Fruit fly (Drosophila melanogaster) whole organism, embryonic: ENCODE results near the gene Src64B.
A peak's percentile ranks its signal among the peaks of the same experiment; 100 is the strongest.

Experiments
- CG10147 ChIP-seq: fragments of 200-800 bp; sonication (Bioruptor generic); optimal IDR thresholded peaks from 2 replicates; lab custom pipeline; 2019; ENCODE audit warnings: missing biosample characterization, mild to moderate bottlenecking, missing genetic modification characterization, moderate library complexity
- CG10321 ChIP-seq: fragments of 200-800 bp; sonication (Bioruptor generic); IDR thresholded peaks from 2 replicates; pipeline ENCODE4 v1.3.6; 2022; ENCODE audit warnings: missing biosample characterization, missing genetic modification characterization
- CG10654 ChIP-seq: fragments of 200-800 bp; sonication (Bioruptor generic); optimal IDR thresholded peaks from 2 replicates; lab custom pipeline; 2016; ENCODE audit warnings: missing biosample characterization, missing genetic modification characterization
- CG12299 ChIP-seq: fragments of 200-800 bp; sonication (Bioruptor generic); optimal IDR thresholded peaks from 2 replicates; lab custom pipeline; 2018; ENCODE audit warnings: missing biosample characterization, mild to moderate bottlenecking, missing genetic modification characterization
- CG1233 ChIP-seq: fragments of 200-800 bp; sonication (Bioruptor generic); optimal IDR thresholded peaks from 4 replicates; lab custom pipeline; 2018; ENCODE audit warnings: missing biosample characterization, mild to moderate bottlenecking, missing genetic modification characterization
- CG12659 ChIP-seq: fragments of 200-800 bp; sonication (Bioruptor generic); optimal IDR thresholded peaks from 3 replicates; lab custom pipeline; 2017; ENCODE audit warnings: mild to moderate bottlenecking, missing biosample characterization, missing genetic modification reagents, missing genetic modification characterization
- CG12942 ChIP-seq: fragments of 200-800 bp; sonication (Bioruptor generic); optimal IDR thresholded peaks from 3 replicates; lab custom pipeline; 2016; ENCODE audit warnings: missing biosample characterization, missing genetic modification characterization
- CG13775 ChIP-seq: fragments of 200-800 bp; sonication (Bioruptor generic); optimal IDR thresholded peaks from 3 replicates; lab custom pipeline; 2017; ENCODE audit warnings: missing biosample characterization, mild to moderate bottlenecking, missing genetic modification characterization
- CG14014 ChIP-seq: fragments of 200-800 bp; sonication (Bioruptor generic); IDR thresholded peaks from 2 replicates; pipeline ENCODE4 v1.3.6; 2022; ENCODE audit warnings: missing biosample characterization, missing genetic modification characterization
- CG15479 ChIP-seq: fragments of 200-800 bp; sonication (Bioruptor generic); optimal IDR thresholded peaks from 3 replicates; lab custom pipeline; 2019; ENCODE audit warnings: missing biosample characterization, mild to moderate bottlenecking, missing genetic modification characterization, moderate library complexity
- CG17361 ChIP-seq: fragments of 200-800 bp; sonication (Bioruptor generic); IDR thresholded peaks from 3 replicates; pipeline ENCODE4 v1.3.6; 2022; ENCODE audit warnings: missing biosample characterization, missing genetic modification characterization
- CG17612 ChIP-seq: fragments of 200-800 bp; sonication (Bioruptor generic); IDR thresholded peaks from 2 replicates; pipeline ENCODE4 v1.3.6; 2022; ENCODE audit warnings: missing biosample characterization, missing genetic modification characterization
- CG18476 ChIP-seq: fragments of 200-800 bp; sonication (Bioruptor generic); optimal IDR thresholded peaks from 2 replicates; lab custom pipeline; 2016; ENCODE audit warnings: missing biosample characterization, mild to moderate bottlenecking, missing genetic modification characterization
- CG18619 ChIP-seq: fragments of 200-800 bp; sonication (Bioruptor generic); optimal IDR thresholded peaks from 3 replicates; lab custom pipeline; 2017; ENCODE audit warnings: missing biosample characterization, mild to moderate bottlenecking, missing genetic modification characterization
- CG31365 ChIP-seq: fragments of 200-800 bp; sonication (Bioruptor generic); optimal IDR thresholded peaks from 2 replicates; lab custom pipeline; 2018; ENCODE audit warnings: missing biosample characterization, mild to moderate bottlenecking, missing genetic modification characterization
- CG3407 ChIP-seq: fragments of 200-800 bp; sonication (Bioruptor generic); optimal IDR thresholded peaks from 2 replicates; lab custom pipeline; 2018; ENCODE audit warnings: missing biosample characterization, mild to moderate bottlenecking, missing genetic modification characterization
- CG3995 ChIP-seq: fragments of 200-800 bp; sonication (Bioruptor generic); optimal IDR thresholded peaks from 3 replicates; lab custom pipeline; 2016; ENCODE audit warnings: missing biosample characterization, missing genetic modification characterization
- CG43689 ChIP-seq: fragments of 200-800 bp; sonication (Bioruptor generic); IDR thresholded peaks from 2 replicates; pipeline ENCODE4 v1.3.6; 2022; ENCODE audit warnings: missing biosample characterization, missing genetic modification characterization
- CG8359 ChIP-seq: fragments of 200-800 bp; sonication (Bioruptor generic); optimal IDR thresholded peaks from 2 replicates; lab custom pipeline; 2017; ENCODE audit warnings: missing biosample characterization, mild to moderate bottlenecking, missing genetic modification characterization, borderline replicate concordance
- CG8765 ChIP-seq: fragments of 200-800 bp; sonication (Bioruptor generic); IDR thresholded peaks from 2 replicates; pipeline ENCODE4 v1.3.6; 2022; ENCODE audit warnings: missing biosample characterization, missing genetic modification characterization
- CG8924 ChIP-seq: fragments of 200-800 bp; optimal IDR thresholded peaks from 3 replicates; lab custom pipeline; 2019; ENCODE audit warnings: missing biosample characterization, mild to moderate bottlenecking, missing genetic modification characterization, moderate library complexity
- CG9932 ChIP-seq: fragments of 200-800 bp; sonication (Bioruptor generic); IDR thresholded peaks from 2 replicates; pipeline ENCODE4 v1.3.6; 2022; ENCODE audit warnings: missing biosample characterization, missing genetic modification characterization
- CHES-1-like ChIP-seq: fragments of 200-800 bp; sonication (Bioruptor generic); optimal IDR thresholded peaks from 2 replicates; lab custom pipeline; 2016; ENCODE audit warnings: missing biosample characterization, missing genetic modification characterization
- Camta ChIP-seq: fragments of 200-800 bp; sonication (Bioruptor generic); optimal IDR thresholded peaks from 2 replicates; lab custom pipeline; 2016; ENCODE audit warnings: missing biosample characterization, missing genetic modification characterization
- D19B ChIP-seq: fragments of 200-800 bp; sonication (Bioruptor generic); optimal IDR thresholded peaks from 2 replicates; lab custom pipeline; 2017; ENCODE audit warnings: missing biosample characterization, mild to moderate bottlenecking, missing genetic modification characterization
- Dbx ChIP-seq: fragments of 200-800 bp; sonication (Bioruptor generic); IDR thresholded peaks from 3 replicates; pipeline ENCODE4 v1.3.6; 2022; ENCODE audit warnings: missing biosample characterization, missing genetic modification characterization
- Dek ChIP-seq: fragments of 200-800 bp; sonication (Bioruptor generic); optimal IDR thresholded peaks from 3 replicates; lab custom pipeline; 2019; ENCODE audit warnings: missing biosample characterization, mild to moderate bottlenecking, missing genetic modification characterization, moderate library complexity
- GATAe ChIP-seq: fragments of 200-800 bp; sonication (Bioruptor generic); conservative IDR thresholded peaks from 2 replicates; pipeline ENCODE4 v1.3.6; 2022; ENCODE audit warnings: missing biosample characterization, missing genetic modification characterization
- Hand ChIP-seq: fragments of 200-800 bp; sonication (Bioruptor generic); optimal IDR thresholded peaks from 2 replicates; lab custom pipeline; 2017; ENCODE audit warnings: mild to moderate bottlenecking, missing biosample characterization, missing genetic modification reagents, missing genetic modification characterization
- MTF-1 ChIP-seq: fragments of 200-800 bp; sonication (Bioruptor generic); optimal IDR thresholded peaks from 2 replicates; lab custom pipeline; 2018; ENCODE audit warnings: missing biosample characterization, mild to moderate bottlenecking, missing genetic modification characterization, borderline replicate concordance
- Mes4 ChIP-seq: fragments of 200-800 bp; sonication (Bioruptor generic); optimal IDR thresholded peaks from 2 replicates; lab custom pipeline; 2016; ENCODE audit warnings: missing biosample characterization, missing genetic modification characterization
- Side ChIP-seq: fragments of 200-800 bp; sonication (Bioruptor generic); optimal IDR thresholded peaks from 2 replicates; lab custom pipeline; 2016; ENCODE audit warnings: missing biosample characterization, missing genetic modification characterization
- Sin3A ChIP-seq: fragments of >200 bp; optimal IDR thresholded peaks from 2 replicates; lab custom pipeline; 2018
- aop ChIP-seq: fragments of 200-800 bp; sonication (Bioruptor generic); IDR thresholded peaks from 2 replicates; pipeline ENCODE4 v1.3.6; 2022; ENCODE audit warnings: missing biosample characterization, missing genetic modification characterization
- ato ChIP-seq: fragments of 200-800 bp; sonication (Bioruptor generic); IDR thresholded peaks from 2 replicates; pipeline ENCODE4 v1.3.6; 2022; ENCODE audit warnings: missing biosample characterization, missing genetic modification characterization; ENCODE audit not compliant: partially characterized antibody
- bcd ChIP-seq: fragments of 200-800 bp; sonication (Bioruptor generic); optimal IDR thresholded peaks from 2 replicates; lab custom pipeline; 2017; ENCODE audit warnings: missing biosample characterization, mild to moderate bottlenecking, missing genetic modification characterization
- cg ChIP-seq: fragments of 200-800 bp; sonication (Bioruptor generic); optimal IDR thresholded peaks from 3 replicates; lab custom pipeline; 2019; ENCODE audit warnings: missing biosample characterization, mild to moderate bottlenecking, missing genetic modification characterization, moderate library complexity
- gsb-n ChIP-seq: fragments of 200-800 bp; sonication (Bioruptor generic); optimal IDR thresholded peaks from 3 replicates; lab custom pipeline; 2018; ENCODE audit warnings: missing biosample characterization, mild to moderate bottlenecking, missing genetic modification characterization
- h ChIP-seq: fragments of >200 bp; optimal IDR thresholded peaks from 2 replicates; lab custom pipeline; 2017
- insv ChIP-seq, 2 experiments: fragments of 200-800 bp; sonication (Bioruptor generic); optimal IDR thresholded peaks; 3 replicates each; lab custom pipeline; 2016 to 2018; ENCODE audit warnings: missing biosample characterization in 2 of 2, missing genetic modification characterization in 2 of 2
- oc ChIP-seq: fragments of 200-800 bp; sonication (Bioruptor generic); optimal IDR thresholded peaks from 2 replicates; lab custom pipeline; 2018; ENCODE audit warnings: missing biosample characterization, mild to moderate bottlenecking, missing genetic modification characterization, moderate library complexity
- org-1 ChIP-seq: fragments of 200-800 bp; sonication (Bioruptor generic); optimal IDR thresholded peaks from 2 replicates; lab custom pipeline; 2017; ENCODE audit warnings: missing biosample characterization, missing genetic modification characterization
- p53 ChIP-seq: fragments of 200-800 bp; sonication (Bioruptor generic); optimal IDR thresholded peaks from 2 replicates; lab custom pipeline; 2016; ENCODE audit warnings: missing biosample characterization, missing genetic modification characterization
- pan ChIP-seq, 4 experiments: fragments of >200 bp in 3 of 4; fragments of 200-800 bp in 1 of 4; sonication (Bioruptor generic) in 1 of 4; optimal IDR thresholded peaks in 3 of 4; IDR thresholded peaks in 1 of 4; 2 replicates each; pipeline versions ENCODE4 v1.3.6 to Lab custom; 2017 to 2022; ENCODE audit warnings: missing biosample characterization in 2 of 4, missing genetic modification characterization in 2 of 4, mixed read lengths in 1 of 4
- row ChIP-seq: fragments of 200-800 bp; sonication (Bioruptor generic); IDR thresholded peaks from 3 replicates; pipeline ENCODE4 v1.3.6; 2022; ENCODE audit warnings: missing biosample characterization, missing genetic modification characterization
- run ChIP-seq: fragments of 200-800 bp; sonication (Bioruptor generic); optimal IDR thresholded peaks from 3 replicates; lab custom pipeline; 2018; ENCODE audit warnings: missing biosample characterization, mild to moderate bottlenecking, missing genetic modification characterization
- sens-2 ChIP-seq: fragments of 200-800 bp; sonication (Bioruptor generic); IDR thresholded peaks from 2 replicates; pipeline ENCODE4 v1.3.6; 2022; ENCODE audit warnings: missing biosample characterization, missing genetic modification characterization
- sim ChIP-seq: fragments of 200-800 bp; sonication (Bioruptor generic); IDR thresholded peaks from 2 replicates; pipeline ENCODE4 v1.3.6; 2022; ENCODE audit warnings: missing biosample characterization, missing genetic modification characterization
- slp2 ChIP-seq: fragments of 200-800 bp; sonication (Bioruptor generic); optimal IDR thresholded peaks from 2 replicates; lab custom pipeline; 2016; ENCODE audit warnings: missing biosample characterization, missing genetic modification characterization
- sug ChIP-seq: fragments of 200-800 bp; optimal IDR thresholded peaks from 2 replicates; lab custom pipeline; 2019; ENCODE audit warnings: missing biosample characterization, mild to moderate bottlenecking, missing genetic modification characterization, moderate library complexity
- vfl ChIP-seq: fragments of 200-800 bp; sonication (Bioruptor generic); optimal IDR thresholded peaks from 2 replicates; lab custom pipeline; 2016; ENCODE audit warnings: missing biosample characterization, missing genetic modification characterization
- wor ChIP-seq: fragments of 200-800 bp; sonication (Bioruptor generic); IDR thresholded peaks from 2 replicates; pipeline ENCODE4 v1.3.6; 2022; ENCODE audit warnings: missing biosample characterization, missing genetic modification characterization

Src64B gene

DNA sequence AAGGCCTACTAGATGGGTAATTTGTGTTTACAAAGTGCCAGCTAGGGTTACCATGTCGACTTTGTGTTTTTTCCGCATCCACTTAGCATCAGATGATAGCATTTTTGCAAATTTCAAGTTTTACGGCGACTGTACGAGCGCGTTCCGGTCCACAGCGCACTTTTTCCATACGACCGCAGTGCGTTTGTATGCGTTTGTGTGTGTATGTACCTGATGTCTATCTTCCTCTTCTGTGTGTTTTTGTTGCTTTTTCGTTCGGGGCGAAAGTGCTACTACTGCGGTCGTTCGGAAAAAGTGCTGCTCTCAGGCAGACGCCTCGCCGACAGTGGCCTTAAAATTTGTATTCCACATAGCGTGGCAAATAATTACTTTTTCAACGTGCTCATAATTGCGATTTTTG lies 1.0 kb upstream of the Src64B start (continued):
- TF ChIP-seq sens-2 (GFP tag; lab: Robert Waterston, UW) (no peak), CG10321 (GFP tag; lab: Robert Waterston, UW) (no peak), Mes4 (no peak), CG3407 (GFP tag; lab: Kevin White, UChicago) (no peak), CG8765 (GFP tag; lab: Robert Waterston, UW) (no peak), CG10654 (no peak), pan (optimal IDR thresholded peaks at IDR 0.05; lab: Kevin White, UChicago) (no peak), pan (GFP tag; optimal IDR thresholded peaks at IDR 0.05 in 1 of 2, IDR thresholded peaks at IDR 0.05 in 1 of 2) (no peak), Sin3A (lab: Kevin White, UChicago) (peak; percentile 29), bcd (no peak), Camta (GFP tag; lab: Kevin White, UChicago) (no peak), p53 (GFP tag; lab: Kevin White, UChicago) (no peak), CG15479 (no peak), cg (GFP tag; lab: Kevin White, UChicago) (peak; percentile 81), run (tag; lab: Kevin White, UChicago) (no peak), CG12942 (GFP tag; lab: Kevin White, UChicago) (no peak), GATAe (GFP tag; lab: Robert Waterston, UW) (no peak), D19B (GFP tag; lab: Kevin White, UChicago) (no peak), CG14014 (no peak; the same call in 1 of the 2 replicates), CG12299 (no peak), CG8924 (tag; lab: Kevin White, UChicago) (peak; percentile 24), CG9932 (no peak), CG17361 (GFP tag; lab: Robert Waterston, UW) (no peak), Side (GFP tag; lab: Kevin White, UChicago) (no peak), ato (GFP tag; lab: Robert Waterston, UW) (no peak), Hand (no peak), Dek (tag; lab: Kevin White, UChicago) (no peak), CG12659 (GFP tag; lab: Kevin White, UChicago) (peak; percentile 27), MTF-1 (no peak), wor (no peak), org-1 (no peak), CG18476 (GFP tag; lab: Kevin White, UChicago) (no peak), CG18619 (no peak), aop (GFP tag; lab: Robert Waterston, UW) (no peak), CG8359 (no peak), oc (tag; lab: Kevin White, UChicago) (no peak), CG17612 (no peak), row (GFP tag; lab: Robert Waterston, UW) (no peak), CG43689 (GFP tag; lab: Robert Waterston, UW) (no peak), Dbx (GFP tag; lab: Robert Waterston, UW) (no peak), sug (peak; percentile 23), gsb-n (no peak), CG31365 (tag; lab: Kevin White, UChicago) (no peak), h (lab: Kevin White, UChicago) (no peak), CG1233 (no peak), slp2 (no peak), insv (GFP tag; optimal IDR thresholded peaks at IDR 0.05; lab: Kevin White, UChicago) (no peak), CG10147 (GFP tag; lab: Kevin White, UChicago) (no peak), vfl (GFP tag; lab: Kevin White, UChicago) (no peak), sim (no peak), CHES-1-like (peak; percentile 27), CG3995 (GFP tag; lab: Kevin White, UChicago) (no peak), CG13775 (no peak)
